Worm (Caenorhabditis elegans) whole organism, L4 larva: ENCODE measurements around the gene nhr-221.

Experiments used
- ama-1 ChIP-seq: fragments of 150-350 bp; optimal IDR thresholded peaks from 2 replicates; lab custom pipeline; 2014; ENCODE audit warnings: inconsistent platforms, mixed read lengths
- egl-27 ChIP-seq: sonication (generic microtip); optimal IDR thresholded peaks from 3 replicates; lab custom pipeline; 2017; ENCODE audit warnings: missing biosample characterization, missing genetic modification reagents, missing genetic modification characterization
- fos-1 ChIP-seq: fragments of 150-350 bp; optimal IDR thresholded peaks from 2 replicates; lab custom pipeline; 2014; ENCODE audit warnings: missing biosample characterization, missing genetic modification characterization
- lin-13 ChIP-seq: fragments of 150-350 bp; optimal IDR thresholded peaks from 2 replicates; lab custom pipeline; 2014; ENCODE audit warnings: missing biosample characterization, missing genetic modification reagents, missing genetic modification characterization
- mep-1 ChIP-seq: fragments of 150-350 bp; sonication (generic microtip); optimal IDR thresholded peaks from 3 replicates; lab custom pipeline; 2014; ENCODE audit warnings: missing biosample characterization, missing genetic modification characterization
- nhr-10 ChIP-seq: fragments of 150-350 bp; optimal IDR thresholded peaks from 2 replicates; lab custom pipeline; 2014; ENCODE audit warnings: missing biosample characterization, missing genetic modification characterization
- nhr-28 ChIP-seq: fragments of 150-350 bp; optimal IDR thresholded peaks from 2 replicates; lab custom pipeline; 2014; ENCODE audit warnings: missing biosample characterization, missing genetic modification characterization
- skn-1 ChIP-seq: fragments of 150-350 bp; optimal IDR thresholded peaks from 2 replicates; lab custom pipeline; 2014; ENCODE audit warnings: missing biosample characterization, missing genetic modification characterization

DNA sequence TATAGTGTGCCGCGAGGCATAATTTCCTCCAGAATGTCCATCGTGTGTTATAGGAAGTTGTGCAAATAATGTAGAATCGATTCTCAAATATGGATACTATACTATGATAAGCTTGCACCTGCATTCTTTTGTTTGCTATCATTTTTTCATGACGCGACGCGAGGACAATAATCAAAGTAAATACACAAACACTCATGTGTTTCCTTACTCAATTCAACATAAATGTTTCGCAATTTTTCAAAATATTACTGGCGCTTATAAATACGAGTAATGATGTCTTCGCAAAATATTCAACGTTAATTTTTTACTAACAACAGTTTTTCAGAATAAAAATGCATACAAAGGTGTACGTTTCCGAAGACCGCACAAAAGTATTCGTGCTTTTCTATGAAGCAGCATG lies 11.9 kb downstream of the nhr-221 start, which contains the start of gene irg-1:
- no peak for TF ChIP-seq mep-1 (tag; lab: Kevin White, UChicago)
- TF ChIP-seq ama-1: no peak
- TF ChIP-seq egl-27 (tag; lab: Kevin White, UChicago): no peak
- no peak for TF ChIP-seq nhr-10 (tag; lab: Kevin White, UChicago)
- no peak for TF ChIP-seq skn-1 (tag; lab: Kevin White, UChicago)
- TF ChIP-seq lin-13 (GFP tag; lab: Kevin White, UChicago): no peak
- TF ChIP-seq fos-1 (tag; lab: Kevin White, UChicago): no peak
- TF ChIP-seq nhr-28 (tag; lab: Kevin White, UChicago): peak; percentile 54
